Worm (Caenorhabditis elegans) whole organism, L4/young adult: ENCODE measurements around the gene F15A4.2.

Experiments
- W03F9.2 ChIP-seq: fragments of 150-350 bp; optimal IDR thresholded peaks from 2 replicates; lab custom pipeline; 2014; ENCODE audit warnings: missing biosample characterization, missing genetic modification characterization
- dao-5 ChIP-seq: sonication (generic microtip); optimal IDR thresholded peaks from 2 replicates; lab custom pipeline; 2016; ENCODE audit warnings: missing genotype, missing genetic modification characterization, moderate library complexity, missing compliant biosample characterization

DNA sequence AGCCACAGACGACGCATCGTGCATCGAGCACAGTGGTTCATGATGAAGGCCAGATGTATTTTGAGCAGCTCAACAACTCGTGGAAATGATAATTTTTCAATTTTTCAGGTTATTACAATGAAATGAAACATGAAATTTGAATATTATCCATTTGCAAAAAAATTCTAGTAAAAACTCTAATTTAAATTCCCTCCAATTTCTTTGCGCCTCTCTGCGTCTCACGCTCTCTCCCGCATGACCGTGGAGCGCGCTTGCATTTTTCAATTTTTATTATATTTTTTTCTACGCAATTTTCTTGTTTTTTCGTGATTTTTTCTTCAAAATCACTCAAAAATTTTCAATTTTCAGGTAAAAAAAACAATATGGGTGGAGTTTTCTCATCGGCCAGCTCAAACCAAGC lies 2.9 kb upstream of the F15A4.2 start, which contains the start of gene tag-281:
- TF ChIP-seq W03F9.2 = peak; percentile 72
- TF ChIP-seq dao-5 (tag; lab: Kevin White, UChicago) = no peak
